Worm (Caenorhabditis elegans) whole organism, young adult: Measurements from ENCODE around the gene R07E5.19.

Source experiments
- B0035.1 ChIP-seq: sonication (generic microtip); optimal IDR thresholded peaks from 2 replicates; lab custom pipeline; 2016; ENCODE audit warnings: missing genetic modification characterization, mild to moderate bottlenecking, missing compliant biosample characterization, missing genotype, missing genetic modification reagents
- C06A6.2 ChIP-seq: fragments of 200-800 bp; sonication (Bioruptor generic); conservative IDR thresholded peaks from 2 replicates; pipeline ENCODE4 v1.3.6; 2022; ENCODE audit warnings: missing genetic modification characterization, missing compliant biosample characterization
- F10E7.11 ChIP-seq: sonication (generic microtip); optimal IDR thresholded peaks from 2 replicates; lab custom pipeline; 2017; ENCODE audit warnings: mild to moderate bottlenecking, missing genetic modification characterization, moderate library complexity, missing compliant biosample characterization
- F23B12.7 ChIP-seq: sonication (generic microtip); optimal IDR thresholded peaks from 2 replicates; lab custom pipeline; 2017; ENCODE audit warnings: missing genetic modification characterization, mild to moderate bottlenecking, missing compliant biosample characterization, antibody characterized with exemption, moderate library complexity; ENCODE audit not compliant: insufficient read depth
- F37B4.10 ChIP-seq: fragments of 200-800 bp; sonication (Bioruptor generic); IDR thresholded peaks from 2 replicates; pipeline ENCODE4 v1.3.6; 2022; ENCODE audit warnings: missing genetic modification characterization, missing compliant biosample characterization
- F49E8.2 ChIP-seq: sonication (generic microtip); optimal IDR thresholded peaks from 3 replicates; lab custom pipeline; 2017; ENCODE audit warnings: missing genetic modification characterization, mild to moderate bottlenecking, missing compliant biosample characterization, antibody characterized with exemption, moderate library complexity; ENCODE audit not compliant: insufficient read depth
- F52B5.7 ChIP-seq: sonication (generic microtip); optimal IDR thresholded peaks from 2 replicates; lab custom pipeline; 2016; ENCODE audit warnings: mild to moderate bottlenecking, missing genetic modification characterization, missing compliant biosample characterization
- T07F8.4 ChIP-seq: sonication (generic microtip); optimal IDR thresholded peaks from 2 replicates; lab custom pipeline; 2016; ENCODE audit warnings: mild to moderate bottlenecking, missing genetic modification characterization, moderate library complexity, missing compliant biosample characterization
- T26A5.8 ChIP-seq: sonication (generic microtip); optimal IDR thresholded peaks from 2 replicates; lab custom pipeline; 2016; ENCODE audit warnings: missing genetic modification characterization, missing compliant biosample characterization
- Y95B8A.8 ChIP-seq: fragments of 200-800 bp; sonication (Bioruptor generic); IDR thresholded peaks from 2 replicates; pipeline ENCODE4 v1.3.6; 2022; ENCODE audit warnings: missing genetic modification reagents, missing genetic modification characterization, missing compliant biosample characterization
- ama-1 ChIP-seq, 3 experiments: fragments of 150-350 bp in 1 of 3; sonication (generic microtip) in 2 of 3; optimal IDR thresholded peaks; 2 replicates each; lab custom pipeline; 2014 to 2018; ENCODE audit warnings: missing biosample characterization in 2 of 3, missing genetic modification characterization in 2 of 3, missing genetic modification reagents in 2 of 3
- aptf-2 ChIP-seq: fragments of 200-800 bp; sonication (Bioruptor generic); conservative IDR thresholded peaks from 2 replicates; pipeline ENCODE4 v1.3.6; 2022; ENCODE audit warnings: missing genetic modification reagents, missing genetic modification characterization, missing compliant biosample characterization
- aptf-3 ChIP-seq: fragments of 200-800 bp; sonication (Bioruptor generic); IDR thresholded peaks from 2 replicates; pipeline ENCODE4 v1.3.6; 2022; ENCODE audit warnings: missing genetic modification characterization, missing compliant biosample characterization
- atf-7 ChIP-seq: sonication (generic microtip); optimal IDR thresholded peaks from 2 replicates; lab custom pipeline; 2017; ENCODE audit warnings: mild to moderate bottlenecking, missing genetic modification characterization, missing compliant biosample characterization
- attf-3 ChIP-seq: fragments of 200-800 bp; sonication (Bioruptor generic); conservative IDR thresholded peaks from 2 replicates; pipeline ENCODE4 v1.3.6; 2022; ENCODE audit warnings: missing genetic modification reagents, missing genetic modification characterization, missing compliant biosample characterization
- attf-6 ChIP-seq: fragments of 200-800 bp; sonication (Bioruptor generic); IDR thresholded peaks from 2 replicates; pipeline ENCODE4 v1.3.6; 2022; ENCODE audit warnings: missing genetic modification reagents, missing genetic modification characterization, missing compliant biosample characterization
- die-1 ChIP-seq: sonication (generic microtip); optimal IDR thresholded peaks from 2 replicates; lab custom pipeline; 2016; ENCODE audit warnings: missing genotype, mild to moderate bottlenecking, missing genetic modification characterization, missing compliant biosample characterization
- dpl-1 ChIP-seq: fragments of 150-350 bp; optimal IDR thresholded peaks from 2 replicates; lab custom pipeline; 2014; ENCODE audit warnings: missing biosample characterization, missing genetic modification reagents, missing genetic modification characterization
- efl-1 ChIP-seq: fragments of 150-350 bp; optimal IDR thresholded peaks from 2 replicates; lab custom pipeline; 2014; ENCODE audit warnings: missing biosample characterization, missing genetic modification reagents, missing genetic modification characterization
- egl-44 ChIP-seq: fragments of 200-800 bp; sonication (Bioruptor generic); IDR thresholded peaks from 2 replicates; pipeline ENCODE4 v1.3.6; 2022; ENCODE audit warnings: missing genetic modification reagents, missing genetic modification characterization, missing compliant biosample characterization
- egrh-3 ChIP-seq: fragments of 200-800 bp; sonication (Bioruptor generic); IDR thresholded peaks from 2 replicates; pipeline ENCODE4 v1.3.6; 2022; ENCODE audit warnings: missing genetic modification reagents, missing genetic modification characterization, missing compliant biosample characterization
- fkh-3 ChIP-seq: sonication (generic microtip); optimal IDR thresholded peaks from 2 replicates; lab custom pipeline; 2016; ENCODE audit warnings: mild to moderate bottlenecking, missing genetic modification characterization, missing compliant biosample characterization
- hrde-1 ChIP-seq: sonication (generic microtip); optimal IDR thresholded peaks from 2 replicates; lab custom pipeline; 2016; ENCODE audit warnings: missing genetic modification characterization, mild to moderate bottlenecking, missing compliant biosample characterization, moderate library complexity, missing genotype, missing genetic modification reagents, borderline replicate concordance
- lag-1 ChIP-seq: fragments of 200-800 bp; sonication (Bioruptor generic); IDR thresholded peaks from 2 replicates; pipeline ENCODE4 v1.3.6; 2022; ENCODE audit warnings: missing genetic modification reagents, missing genetic modification characterization, missing compliant biosample characterization
- let-526 ChIP-seq: fragments of 200-800 bp; sonication (Bioruptor generic); IDR thresholded peaks from 2 replicates; pipeline ENCODE4 v1.3.6; 2022; ENCODE audit warnings: missing genetic modification reagents, missing genetic modification characterization, missing compliant biosample characterization
- let-607 ChIP-seq, 2 experiments: fragments of 200-800 bp in 1 of 2; sonication (Bioruptor generic) in 1 of 2; sonication (generic microtip) in 1 of 2; optimal IDR thresholded peaks; 2 replicates each; lab custom pipeline; 2016 to 2018; ENCODE audit warnings: mild to moderate bottlenecking in 2 of 2, missing compliant biosample characterization in 2 of 2, missing genetic modification characterization in 2 of 2, moderate library complexity in 2 of 2, missing genotype in 1 of 2
- lin-26 ChIP-seq: fragments of 200-800 bp; sonication (Bioruptor generic); IDR thresholded peaks from 2 replicates; pipeline ENCODE4 v1.3.6; 2022; ENCODE audit warnings: missing genetic modification reagents, missing genetic modification characterization, missing compliant biosample characterization
- madf-3 ChIP-seq: fragments of 200-800 bp; sonication (Bioruptor generic); IDR thresholded peaks from 2 replicates; pipeline ENCODE4 v1.3.6; 2022; ENCODE audit warnings: missing genetic modification reagents, missing genetic modification characterization, missing compliant biosample characterization
- madf-6 ChIP-seq: fragments of 200-800 bp; sonication (Bioruptor generic); IDR thresholded peaks from 2 replicates; pipeline ENCODE4 v1.3.6; 2022; ENCODE audit warnings: missing genetic modification reagents, missing genetic modification characterization, missing compliant biosample characterization
- mel-28 ChIP-seq: sonication (generic microtip); optimal IDR thresholded peaks from 2 replicates; lab custom pipeline; 2016; ENCODE audit warnings: borderline replicate concordance, mild to moderate bottlenecking, missing genetic modification characterization, missing compliant biosample characterization
- nfya-1 ChIP-seq: sonication (generic microtip); optimal IDR thresholded peaks from 2 replicates; lab custom pipeline; 2017; ENCODE audit warnings: antibody characterized with exemption, missing compliant biosample characterization, missing genetic modification characterization, borderline replicate concordance; ENCODE audit not compliant: insufficient read depth
- nfya-2 ChIP-seq: fragments of 200-800 bp; sonication (Bioruptor generic); IDR thresholded peaks from 2 replicates; pipeline ENCODE4 v1.3.6; 2022; ENCODE audit warnings: missing genetic modification reagents, missing genetic modification characterization, missing compliant biosample characterization
- nfyb-1 ChIP-seq: fragments of 200-800 bp; sonication (Bioruptor generic); IDR thresholded peaks from 2 replicates; pipeline ENCODE4 v1.3.6; 2022; ENCODE audit warnings: missing genetic modification reagents, missing genetic modification characterization, missing compliant biosample characterization
- nhr-179 ChIP-seq: sonication (generic microtip); optimal IDR thresholded peaks from 2 replicates; lab custom pipeline; 2016; ENCODE audit warnings: mild to moderate bottlenecking, missing genetic modification characterization, missing compliant biosample characterization
- pha-4 ChIP-seq: fragments of 150-350 bp; sonication (generic microtip); optimal IDR thresholded peaks from 2 replicates; lab custom pipeline; 2014; ENCODE audit warnings: missing biosample characterization, missing genetic modification reagents, missing genetic modification characterization
- rec-8 ChIP-seq, 2 experiments: sonication (generic microtip); optimal IDR thresholded peaks; 2 replicates each; lab custom pipeline; 2016; ENCODE audit warnings: mild to moderate bottlenecking in 2 of 2, missing genetic modification characterization in 2 of 2, missing genetic modification reagents in 2 of 2, missing genotype in 2 of 2, missing biosample characterization in 1 of 2, missing compliant biosample characterization in 1 of 2, moderate library complexity in 1 of 2
- sdz-38 ChIP-seq: sonication (generic microtip); optimal IDR thresholded peaks from 2 replicates; lab custom pipeline; 2016; ENCODE audit warnings: missing genotype, missing genetic modification characterization, missing compliant biosample characterization
- somi-1 ChIP-seq: fragments of 200-800 bp; sonication (Bioruptor generic); optimal IDR thresholded peaks from 2 replicates; lab custom pipeline; 2018; ENCODE audit warnings: mild to moderate bottlenecking, missing genetic modification characterization, missing compliant biosample characterization
- sptf-2 ChIP-seq: fragments of 200-800 bp; sonication (Bioruptor generic); optimal IDR thresholded peaks from 2 replicates; lab custom pipeline; 2018; ENCODE audit warnings: mild to moderate bottlenecking, missing genetic modification characterization, missing compliant biosample characterization
- tbp1 ChIP-seq: fragments of 200-800 bp; sonication (Bioruptor generic); optimal IDR thresholded peaks from 2 replicates; lab custom pipeline; 2018; ENCODE audit warnings: mild to moderate bottlenecking, missing genetic modification characterization, missing compliant biosample characterization
- tlf-1 ChIP-seq: fragments of 200-800 bp; sonication (Bioruptor generic); optimal IDR thresholded peaks from 2 replicates; lab custom pipeline; 2018; ENCODE audit warnings: mild to moderate bottlenecking, missing genetic modification characterization, missing compliant biosample characterization
- unc-130 ChIP-seq: sonication (generic microtip); optimal IDR thresholded peaks from 2 replicates; lab custom pipeline; 2016; ENCODE audit warnings: missing genetic modification reagents, missing genetic modification characterization, missing compliant biosample characterization
- xnd-1 ChIP-seq: sonication (generic microtip); optimal IDR thresholded peaks from 2 replicates; lab custom pipeline; 2016; ENCODE audit warnings: missing genotype, missing genetic modification reagents, missing genetic modification characterization, missing compliant biosample characterization
- zfh-2 ChIP-seq: fragments of 200-800 bp; sonication (Bioruptor generic); conservative IDR thresholded peaks from 2 replicates; pipeline ENCODE4 v1.3.6; 2022; ENCODE audit warnings: missing genetic modification reagents, missing genetic modification characterization, missing compliant biosample characterization
- zim-3 ChIP-seq: sonication (generic microtip); optimal IDR thresholded peaks from 2 replicates; lab custom pipeline; 2017; ENCODE audit warnings: mild to moderate bottlenecking, missing genetic modification characterization, moderate library complexity, missing compliant biosample characterization
- ztf-22 ChIP-seq: fragments of 200-800 bp; sonication (Bioruptor generic); optimal IDR thresholded peaks from 2 replicates; lab custom pipeline; 2018; ENCODE audit warnings: mild to moderate bottlenecking, missing genetic modification characterization, moderate library complexity, missing compliant biosample characterization
- ztf-25 ChIP-seq: fragments of 200-800 bp; sonication (Bioruptor generic); IDR thresholded peaks from 2 replicates; pipeline ENCODE4 v1.3.6; 2022; ENCODE audit warnings: missing genetic modification reagents, missing genetic modification characterization, missing compliant biosample characterization
- ztf-26 ChIP-seq: sonication (generic microtip); optimal IDR thresholded peaks from 2 replicates; lab custom pipeline; 2017; ENCODE audit warnings: missing genetic modification characterization, missing compliant biosample characterization

The R07E5.19 gene

ce11 chrIII:4428797-4429196 is 10.9 kb upstream of the R07E5.19 start (continued):
- TF ChIP-seq hrde-1 (tag; lab: Kevin White, UChicago) (no peak), Y95B8A.8 (GFP tag; lab: Robert Waterston, UW) (no peak), atf-7 (no peak), nhr-179 (tag; lab: Kevin White, UChicago) (no peak), rec-8 (tag; optimal IDR thresholded peaks at IDR 0.05; lab: Kevin White, UChicago) (peak in 1 of 2 experiments; percentile 30), F10E7.11 (tag; lab: Kevin White, UChicago) (no peak), mel-28 (tag; lab: Kevin White, UChicago) (no peak), lag-1 (GFP tag; lab: Robert Waterston, UW) (no peak), F23B12.7 (no peak), attf-6 (GFP tag; lab: Robert Waterston, UW) (no peak), sptf-2 (GFP tag; lab: Kevin White, UChicago) (no peak), lin-26 (GFP tag; lab: Robert Waterston, UW) (peak; percentile 89; the same call in 1 of the 2 replicates), F37B4.10 (GFP tag; lab: Robert Waterston, UW) (no peak), dpl-1 (GFP tag; lab: Kevin White, UChicago) (no peak), sdz-38 (tag; lab: Kevin White, UChicago) (no peak), ztf-26 (tag; lab: Kevin White, UChicago) (no peak), zfh-2 (GFP tag; lab: Robert Waterston, UW) (peak; percentile 34; the same call in 1 of the 2 replicates), nfya-2 (no peak), ama-1 (optimal IDR thresholded peaks at IDR 0.05; lab: Kevin White, UChicago) (no peak), ama-1 (GFP tag; optimal IDR thresholded peaks at IDR 0.05; lab: Kevin White, UChicago) (peak in 1 of 2 experiments; percentile 64), aptf-2 (GFP tag; lab: Robert Waterston, UW) (no peak), nfya-1 (no peak), fkh-3 (tag; lab: Kevin White, UChicago) (no peak), T26A5.8 (tag; lab: Kevin White, UChicago) (no peak), zim-3 (tag; lab: Kevin White, UChicago) (peak; percentile 46), tlf-1 (GFP tag; lab: Kevin White, UChicago) (no peak), egl-44 (peak; percentile 68; the same call in 1 of the 2 replicates), F52B5.7 (tag; lab: Kevin White, UChicago) (peak; percentile 29), let-526 (GFP tag; lab: Robert Waterston, UW) (no peak), pha-4 (tag; lab: Kevin White, UChicago) (no peak), unc-130 (no peak), ztf-22 (GFP tag; lab: Kevin White, UChicago) (no peak), T07F8.4 (no peak), attf-3 (GFP tag; lab: Robert Waterston, UW) (no peak), nfyb-1 (GFP tag; lab: Robert Waterston, UW) (peak; percentile 73), somi-1 (GFP tag; lab: Kevin White, UChicago) (no peak), madf-3 (no peak), die-1 (peak; percentile 63), aptf-3 (no peak), let-607 (tag; optimal IDR thresholded peaks at IDR 0.05; lab: Kevin White, UChicago) (no peak), ztf-25 (no peak), tbp1 (GFP tag; lab: Kevin White, UChicago) (peak; percentile 88), egrh-3 (GFP tag; lab: Robert Waterston, UW) (peak; percentile 42), xnd-1 (tag; lab: Kevin White, UChicago) (no peak), C06A6.2 (no peak), madf-6 (peak; percentile 61), F49E8.2 (tag; lab: Kevin White, UChicago) (no peak), efl-1 (GFP tag; lab: Kevin White, UChicago) (no peak), B0035.1 (tag; lab: Kevin White, UChicago) (no peak)
